Fruit fly (Drosophila melanogaster) whole organism, embryonic: ENCODE results near the gene Bace.

ENCODE experiments used
- Abd-B ChIP-seq: fragments of 200-800 bp; sonication (Bioruptor generic); optimal IDR thresholded peaks from 2 replicates; lab custom pipeline; 2018; ENCODE audit warnings: missing biosample characterization, mild to moderate bottlenecking, missing genetic modification characterization, moderate library complexity
- Ada2b ChIP-seq: fragments of 200-800 bp; sonication (Bioruptor generic); IDR thresholded peaks from 2 replicates; pipeline ENCODE4 v1.3.6; 2022; ENCODE audit warnings: missing biosample characterization, missing genetic modification characterization
- CG13287 ChIP-seq: fragments of 200-800 bp; sonication (Bioruptor generic); IDR thresholded peaks from 2 replicates; pipeline ENCODE4 v1.3.6; 2022; ENCODE audit warnings: missing biosample characterization, missing genetic modification characterization; ENCODE audit not compliant: partially characterized antibody
- CG15479 ChIP-seq: fragments of 200-800 bp; sonication (Bioruptor generic); optimal IDR thresholded peaks from 3 replicates; lab custom pipeline; 2019; ENCODE audit warnings: missing biosample characterization, mild to moderate bottlenecking, missing genetic modification characterization, moderate library complexity
- CG15601 ChIP-seq: fragments of 200-800 bp; sonication (Bioruptor generic); optimal IDR thresholded peaks from 3 replicates; lab custom pipeline; 2019; ENCODE audit warnings: missing biosample characterization, mild to moderate bottlenecking, missing genetic modification characterization, moderate library complexity
- CG17361 ChIP-seq: fragments of 200-800 bp; sonication (Bioruptor generic); IDR thresholded peaks from 3 replicates; pipeline ENCODE4 v1.3.6; 2022; ENCODE audit warnings: missing biosample characterization, missing genetic modification characterization
- CG30403 ChIP-seq: fragments of 200-800 bp; sonication (Bioruptor generic); optimal IDR thresholded peaks from 3 replicates; lab custom pipeline; 2016; ENCODE audit warnings: missing biosample characterization, missing genetic modification characterization
- Opbp ChIP-seq: fragments of 200-800 bp; sonication (Bioruptor generic); IDR thresholded peaks from 3 replicates; pipeline ENCODE4 v1.3.6; 2022; ENCODE audit warnings: missing biosample characterization, missing genetic modification characterization; ENCODE audit not compliant: partially characterized antibody
- PHDP ChIP-seq: fragments of 200-800 bp; sonication (Bioruptor generic); optimal IDR thresholded peaks from 3 replicates; lab custom pipeline; 2018; ENCODE audit warnings: missing biosample characterization, mild to moderate bottlenecking, missing genetic modification characterization, moderate library complexity
- trh ChIP-seq: fragments of 200-800 bp; sonication (Bioruptor generic); optimal IDR thresholded peaks from 2 replicates; lab custom pipeline; 2016; ENCODE audit warnings: missing biosample characterization, missing genetic modification characterization
- zfh1 ChIP-seq: fragments of 200-800 bp; sonication (Bioruptor generic); IDR thresholded peaks from 3 replicates; pipeline ENCODE4 v1.3.6; 2022; ENCODE audit warnings: missing biosample characterization, missing genetic modification characterization

dm6 chr2L:8461782-8462453 is 34.2 kb downstream of the Bace start:
- TF ChIP-seq Opbp (GFP tag; lab: Robert Waterston, UW) (no peak), CG30403 (peak; percentile 39), Ada2b (no peak), CG17361 (GFP tag; lab: Robert Waterston, UW) (peak; percentile 43; the same call in 1 of the 3 replicates), CG13287 (no peak), CG15479 (GFP tag; lab: Kevin White, UChicago) (no peak), PHDP (tag; lab: Kevin White, UChicago) (peak; percentile 57), trh (GFP tag; lab: Kevin White, UChicago) (no peak), zfh1 (no peak), Abd-B (GFP tag; lab: Kevin White, UChicago) (no peak), CG15601 (no peak)
